Worm (Caenorhabditis elegans): ENCODE data around the gene amdh-1.

DNA sequence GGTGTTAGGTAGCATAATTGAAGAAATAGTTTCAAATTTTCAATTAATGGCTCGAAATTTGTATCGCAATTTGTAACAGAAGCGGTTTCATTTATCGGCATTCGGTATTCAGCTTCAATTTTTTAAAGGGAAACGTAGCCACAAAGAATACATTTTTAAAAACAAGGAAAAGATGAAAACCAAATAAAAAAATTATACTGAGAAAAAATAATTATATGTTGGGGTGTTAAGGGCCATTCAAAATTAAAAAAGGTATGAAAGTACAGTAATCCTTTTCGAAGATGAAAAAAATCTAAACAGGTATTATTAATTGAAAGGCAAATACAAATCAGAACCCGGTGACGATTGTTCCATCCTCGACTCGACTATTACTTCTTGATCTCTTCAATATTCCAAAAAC, 6.7 kb downstream of the amdh-1 start, which contains the start of gene srg-1:
- TF ChIP-seq fkh-10 (GFP tag; optimal IDR thresholded peaks at IDR 0.05) (no peak), nhr-237 (tag; optimal IDR thresholded peaks at IDR 0.05) (no peak), pha-4 (tag; optimal IDR thresholded peaks at IDR 0.05) (no peak), unc-39 (tag; optimal IDR thresholded peaks at IDR 0.05) (no peak), skn-1 (tag; optimal IDR thresholded peaks at IDR 0.05) (no peak), lin-15B (tag; optimal IDR thresholded peaks at IDR 0.05) (no peak), lin-39 (tag; optimal IDR thresholded peaks at IDR 0.05) (no peak)
